Fruit fly (Drosophila melanogaster): ENCODE measurements around the gene CG31050.

CG31050 gene

DNA sequence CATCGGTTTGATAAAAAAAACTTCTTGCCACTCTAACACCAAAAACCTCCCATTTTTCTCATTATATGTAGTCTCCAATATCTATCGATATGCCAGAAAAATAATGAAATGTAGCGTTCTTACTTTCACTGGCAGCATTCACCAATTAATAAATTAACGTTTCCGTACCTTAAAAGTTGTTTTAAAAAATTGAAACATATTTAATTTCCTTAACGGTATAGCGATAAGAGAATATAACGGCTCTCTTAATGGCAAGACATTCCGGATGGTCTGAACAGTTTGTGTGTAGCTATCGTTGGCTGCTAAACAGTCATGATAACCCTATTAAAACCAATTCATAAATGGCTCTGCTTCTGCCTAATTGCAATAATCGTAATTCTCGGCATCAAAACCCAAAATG, 14.2 kb downstream of the CG31050 start, which contains the start of gene CG9988:
TSS of gene CG9988 (plus strand) at position 301 of the 400 bp plus-strand sequence.
- TF ChIP-seq Mio (GFP tag; optimal IDR thresholded peaks at IDR 0.05) (no peak), ey (GFP tag; optimal IDR thresholded peaks at IDR 0.05) (no peak), dmrt93B (GFP tag; optimal IDR thresholded peaks at IDR 0.05) (no peak), CrebA (GFP tag; optimal IDR thresholded peaks at IDR 0.05; ENCODE audit: borderline replicate concordance) (no peak), psq (GFP tag; optimal IDR thresholded peaks at IDR 0.05) (no peak), Sp1 (GFP tag; optimal IDR thresholded peaks at IDR 0.05) (no peak)

DNA sequence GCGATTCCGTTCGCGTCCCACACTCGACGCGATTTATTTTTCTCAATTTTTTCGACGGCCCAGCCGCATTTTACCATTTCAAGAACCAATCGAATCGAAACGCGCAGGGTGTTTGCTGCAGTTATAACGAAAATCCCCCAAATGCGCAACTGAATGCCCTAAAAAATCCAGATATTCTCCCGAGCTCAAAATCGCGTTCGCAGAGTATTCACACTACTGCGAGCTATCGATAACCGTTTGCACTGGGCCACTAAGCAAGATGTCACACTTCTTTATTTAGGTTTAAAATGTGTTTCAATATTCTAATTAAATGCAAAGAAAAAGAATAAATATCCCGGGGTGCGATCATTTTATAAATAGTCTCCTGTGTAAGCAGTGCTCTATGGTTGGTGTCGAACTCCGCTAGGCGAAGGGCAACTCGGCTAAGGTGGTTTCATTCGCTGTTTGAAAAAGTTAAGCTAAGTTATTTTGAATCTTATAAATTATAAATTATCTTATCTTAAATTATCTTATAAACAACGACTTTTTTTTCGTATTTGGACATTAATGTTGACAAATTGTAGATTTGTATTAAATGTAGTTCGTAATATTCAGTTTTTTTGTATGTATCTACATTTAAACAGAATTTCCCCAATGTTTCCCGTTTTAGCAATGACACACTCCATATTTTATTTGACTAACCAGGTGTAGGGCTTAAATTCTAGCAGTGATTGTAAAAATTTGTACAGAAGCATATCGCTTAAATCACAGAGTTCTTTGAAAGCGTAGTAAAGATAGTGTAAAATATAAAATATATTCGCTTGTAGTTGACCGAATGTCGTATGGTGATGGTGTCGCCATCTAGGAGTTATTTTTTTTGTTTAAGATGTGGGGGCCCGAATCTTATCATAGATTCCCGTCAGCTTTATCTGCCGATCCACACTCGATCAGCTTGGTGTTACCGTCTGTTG, 15.0 kb downstream of the CG31050 start, which contains the start of gene CG10011:
TSS of gene CG10011 (minus strand) at position 119 of the 950 bp plus-strand sequence.
- TF ChIP-seq sv (GFP tag; optimal IDR thresholded peaks at IDR 0.05) (no peak), psq (GFP tag; optimal IDR thresholded peaks at IDR 0.05) (peak; percentile 77), GATAd (GFP tag; optimal IDR thresholded peaks at IDR 0.05) (no peak), dmrt93B (GFP tag; optimal IDR thresholded peaks at IDR 0.05) (no peak), CG32264 (GFP tag; optimal IDR thresholded peaks at IDR 0.05) (no peak), Myc (optimal IDR thresholded peaks at IDR 0.05) (peak; percentile 24), rgr (GFP tag; optimal IDR thresholded peaks at IDR 0.05) (peak; percentile 13), Hr78 (GFP tag; optimal IDR thresholded peaks at IDR 0.05) (no peak), usp (GFP tag; optimal IDR thresholded peaks at IDR 0.05) (no peak), HLH106 (tag; optimal IDR thresholded peaks at IDR 0.05) (no peak), dsf (GFP tag; optimal IDR thresholded peaks at IDR 0.05; ENCODE audit: borderline replicate concordance) (no peak), dl (GFP tag; optimal IDR thresholded peaks at IDR 0.05; ENCODE audit: insufficient read depth in 1 of 2, partially characterized antibody in 2 of 2) (no peak), pan (optimal IDR thresholded peaks at IDR 0.05) (no peak), Rel (GFP tag; optimal IDR thresholded peaks at IDR 0.05) (no peak), Rel (tag; optimal IDR thresholded peaks at IDR 0.05) (peak; percentile 99), jim (GFP tag; optimal IDR thresholded peaks at IDR 0.05) (no peak), ey (GFP tag; optimal IDR thresholded peaks at IDR 0.05) (no peak), h (GFP tag; optimal IDR thresholded peaks at IDR 0.05) (peak; percentile 11), Jra (GFP tag; optimal IDR thresholded peaks at IDR 0.05) (no peak), Mio (GFP tag; optimal IDR thresholded peaks at IDR 0.05) (no peak), br (GFP tag; optimal IDR thresholded peaks at IDR 0.05) (no peak), foxo (GFP tag; optimal IDR thresholded peaks at IDR 0.05) (peak in 1 of 2 experiments; percentile 6)

DNA sequence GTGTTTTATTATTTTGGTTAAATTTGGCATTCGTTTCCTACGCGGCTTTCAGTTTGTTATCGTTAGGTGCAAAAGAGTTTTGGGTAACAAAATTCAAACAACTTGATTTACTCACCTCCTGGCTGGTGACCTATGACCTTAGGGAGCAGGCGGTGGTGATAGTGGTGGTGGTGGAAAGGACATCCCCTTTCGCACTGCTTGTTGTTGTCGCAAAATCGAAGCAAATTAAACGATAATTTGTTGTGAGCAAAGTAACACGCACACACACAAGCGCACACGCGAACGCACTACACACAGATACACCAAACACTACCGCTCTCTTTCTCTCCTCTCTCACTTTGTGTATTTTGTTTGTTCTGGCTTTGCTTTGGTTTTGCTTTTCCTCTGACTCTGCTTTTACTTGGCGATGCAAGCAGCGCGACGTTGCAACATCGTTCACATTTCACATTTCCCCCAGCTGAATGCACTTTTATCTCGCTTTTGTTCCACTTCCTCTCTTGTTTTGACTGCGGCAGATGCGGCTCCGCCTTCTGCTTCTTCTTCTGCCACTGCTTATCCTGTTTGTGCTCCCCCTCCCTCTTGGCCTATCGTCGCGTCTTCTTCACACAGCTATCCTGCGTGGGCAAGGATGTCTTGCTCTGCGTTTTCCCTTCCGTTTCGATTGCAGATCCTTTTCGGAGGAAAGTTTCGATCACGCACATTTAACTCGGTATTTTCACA, 15.9 kb downstream of the CG31050 start:
- TF ChIP-seq Rel (GFP tag; optimal IDR thresholded peaks at IDR 0.05) (no peak), Rel (tag; optimal IDR thresholded peaks at IDR 0.05) (no peak), fru (GFP tag; optimal IDR thresholded peaks at IDR 0.05) (peak; percentile 84), psq (GFP tag; optimal IDR thresholded peaks at IDR 0.05) (peak; percentile 95), Dfd (GFP tag; optimal IDR thresholded peaks at IDR 0.05) (no peak)

DNA sequence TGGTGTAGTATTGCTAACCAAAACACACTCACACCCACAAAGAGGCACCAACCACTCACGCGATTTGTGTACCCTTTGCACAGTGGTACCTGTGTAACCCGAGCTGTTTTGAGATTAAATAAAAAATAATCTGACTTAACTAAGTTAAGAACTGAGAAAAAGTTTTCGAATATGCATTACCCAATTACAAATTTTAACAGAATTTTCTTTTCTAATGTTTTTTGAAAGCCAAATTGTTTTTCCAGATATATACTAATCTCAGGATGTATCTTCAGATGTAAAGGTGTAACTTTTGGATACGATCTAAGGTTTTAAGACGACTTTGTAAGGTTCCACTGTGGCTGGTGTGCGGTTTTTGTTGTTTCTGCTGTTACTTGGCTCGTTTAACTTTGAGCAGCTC, 16.5 kb downstream of the CG31050 start:
- TF ChIP-seq Hr83 (GFP tag; optimal IDR thresholded peaks at IDR 0.05; ENCODE audit: poor library complexity, severe bottlenecking): no peak
- TF ChIP-seq dsf (GFP tag; optimal IDR thresholded peaks at IDR 0.05; ENCODE audit: borderline replicate concordance): no peak
- TF ChIP-seq h (GFP tag; optimal IDR thresholded peaks at IDR 0.05): peak; percentile 59
- TF ChIP-seq Rel (GFP tag; optimal IDR thresholded peaks at IDR 0.05): no peak
- no peak for TF ChIP-seq Rel (tag; optimal IDR thresholded peaks at IDR 0.05)
- TF ChIP-seq Hnf4 (GFP tag; optimal IDR thresholded peaks at IDR 0.05): peak; percentile 45
- TF ChIP-seq OdsH (GFP tag; optimal IDR thresholded peaks at IDR 0.05): peak; percentile 53
- no peak for TF ChIP-seq Myc (optimal IDR thresholded peaks at IDR 0.05)
- TF ChIP-seq sv (GFP tag; optimal IDR thresholded peaks at IDR 0.05): no peak
- no peak for TF ChIP-seq jim (GFP tag; optimal IDR thresholded peaks at IDR 0.05)
- no peak for TF ChIP-seq dl (GFP tag; optimal IDR thresholded peaks at IDR 0.05; ENCODE audit: insufficient read depth in 1 of 2, partially characterized antibody in 2 of 2)
- TF ChIP-seq foxo (GFP tag; optimal IDR thresholded peaks at IDR 0.05): peak in 1 of 2 experiments; percentile 62
- peak; percentile 4 for TF ChIP-seq Jra (GFP tag; optimal IDR thresholded peaks at IDR 0.05)
- no peak for TF ChIP-seq Mio (GFP tag; optimal IDR thresholded peaks at IDR 0.05)
- TF ChIP-seq pan (optimal IDR thresholded peaks at IDR 0.05): no peak
- TF ChIP-seq Vsx2 (GFP tag; optimal IDR thresholded peaks at IDR 0.05; ENCODE audit: partially characterized antibody): no peak
- TF ChIP-seq N (GFP tag; optimal IDR thresholded peaks at IDR 0.05): no peak
- TF ChIP-seq Dif (GFP tag; optimal IDR thresholded peaks at IDR 0.05; ENCODE audit: partially characterized antibody): no peak
- peak; percentile 62 for TF ChIP-seq ey (GFP tag; optimal IDR thresholded peaks at IDR 0.05)
- TF ChIP-seq GATAd (GFP tag; optimal IDR thresholded peaks at IDR 0.05): no peak
- TF ChIP-seq Sp1 (GFP tag; optimal IDR thresholded peaks at IDR 0.05): peak; percentile 41
- TF ChIP-seq HLH106 (tag; optimal IDR thresholded peaks at IDR 0.05): peak; percentile 56
- peak; percentile 0 for TF ChIP-seq psq (GFP tag; optimal IDR thresholded peaks at IDR 0.05)
- TF ChIP-seq usp (GFP tag; optimal IDR thresholded peaks at IDR 0.05): no peak
- peak; percentile 19 for TF ChIP-seq dmrt93B (GFP tag; optimal IDR thresholded peaks at IDR 0.05)
- no peak for TF ChIP-seq CG32264 (GFP tag; optimal IDR thresholded peaks at IDR 0.05)
- no peak for TF ChIP-seq sage (GFP tag; optimal IDR thresholded peaks at IDR 0.05)
- TF ChIP-seq tai (GFP tag; optimal IDR thresholded peaks at IDR 0.05): peak; percentile 26
- TF ChIP-seq Hr78 (GFP tag; optimal IDR thresholded peaks at IDR 0.05): no peak
- TF ChIP-seq lola (GFP tag; optimal IDR thresholded peaks at IDR 0.05): no peak
- peak; percentile 54 for TF ChIP-seq rgr (GFP tag; optimal IDR thresholded peaks at IDR 0.05)
- peak; percentile 36 for TF ChIP-seq woc (GFP tag; optimal IDR thresholded peaks at IDR 0.05)
- TF ChIP-seq Abd-B (GFP tag; optimal IDR thresholded peaks at IDR 0.05): no peak
